Worm (Caenorhabditis elegans) whole organism, midembryonic: ENCODE data around the gene syp-1.
"Not testable (repeated sequence)": the region's sequence is repeated elsewhere in the genome, so short reads cannot be mapped to it uniquely, and the experiment has no call there.

Experiments used
- T22C8.4 ChIP-seq: fragments of 200-800 bp; sonication (Bioruptor generic); IDR thresholded peaks from 2 replicates; pipeline ENCODE4 v1.3.6; 2022; ENCODE audit warnings: missing genetic modification characterization, missing compliant biosample characterization
- cog-1 ChIP-seq: sonication (generic microtip); optimal IDR thresholded peaks from 2 replicates; lab custom pipeline; 2016; ENCODE audit warnings: missing genetic modification characterization, missing compliant biosample characterization
- flt-1 ChIP-seq: fragments of 200-800 bp; sonication (Bioruptor generic); IDR thresholded peaks from 2 replicates; pipeline ENCODE4 v1.3.6; 2022; ENCODE audit warnings: missing genetic modification characterization, missing compliant biosample characterization
- klf-2 ChIP-seq: fragments of 200-800 bp; sonication (Bioruptor generic); conservative IDR thresholded peaks from 2 replicates; pipeline ENCODE4 v1.3.6; 2022; ENCODE audit warnings: missing genetic modification reagents, missing genetic modification characterization, missing compliant biosample characterization
- med-1 ChIP-seq: sonication (generic microtip); optimal IDR thresholded peaks from 2 replicates; lab custom pipeline; 2017; ENCODE audit warnings: missing genetic modification characterization, mild to moderate bottlenecking, missing compliant biosample characterization, antibody characterized with exemption, missing genetic modification reagents; ENCODE audit not compliant: insufficient read depth
- ref-1 ChIP-seq: fragments of 200-800 bp; sonication (Bioruptor generic); conservative IDR thresholded peaks from 2 replicates; pipeline ENCODE4 v1.3.6; 2022; ENCODE audit warnings: missing genetic modification reagents, missing genetic modification characterization, missing compliant biosample characterization
- tab-1 ChIP-seq: fragments of 200-800 bp; sonication (Bioruptor generic); IDR thresholded peaks from 2 replicates; pipeline ENCODE4 v1.3.6; 2022; ENCODE audit warnings: missing genetic modification characterization, missing compliant biosample characterization
- ztf-23 ChIP-seq: fragments of 200-800 bp; sonication (Bioruptor generic); IDR thresholded peaks from 2 replicates; pipeline ENCODE4 v1.3.6; 2022; ENCODE audit warnings: missing genetic modification reagents, missing genetic modification characterization, missing compliant biosample characterization
- ztf-29 ChIP-seq: fragments of 200-800 bp; sonication (Bioruptor generic); IDR thresholded peaks from 2 replicates; pipeline ENCODE4 v1.3.6; 2022; ENCODE audit warnings: missing genetic modification reagents, missing genetic modification characterization, missing compliant biosample characterization

Gene syp-1

ce11 chrV:16376430-16376948, 27.6 kb upstream of the syp-1 start:
- TF ChIP-seq flt-1 (GFP tag; lab: Robert Waterston, UW) (no peak), ztf-23 (GFP tag; lab: Robert Waterston, UW) (no peak), ztf-29 (GFP tag; lab: Robert Waterston, UW) (no peak), klf-2 (GFP tag; lab: Robert Waterston, UW) (no peak), tab-1 (GFP tag; lab: Robert Waterston, UW) (no peak), T22C8.4 (no peak), med-1 (GFP tag; lab: Kevin White, UChicago) (no peak), ref-1 (GFP tag; lab: Robert Waterston, UW) (no peak), cog-1 (no peak)

DNA sequence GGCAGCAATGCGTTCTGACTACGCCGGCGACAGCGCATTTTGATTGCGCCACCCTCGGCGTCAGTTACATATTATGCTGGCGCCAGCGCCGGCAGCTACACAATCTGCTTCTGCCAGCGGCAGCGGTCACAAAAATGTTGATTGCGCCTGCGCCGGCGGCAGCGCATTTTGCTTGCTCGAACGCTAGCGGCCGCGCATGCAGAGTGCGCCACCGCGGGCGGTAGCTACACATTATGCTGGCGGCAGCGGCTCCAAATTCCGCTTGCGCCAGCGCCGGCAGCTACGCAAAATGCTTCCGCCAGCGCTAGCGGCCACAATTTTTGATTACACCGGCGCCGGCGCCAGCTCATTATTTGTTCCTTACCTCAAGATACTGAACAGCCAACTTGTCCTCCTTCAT, 26.9 kb upstream of the syp-1 start:
- TF ChIP-seq ref-1 (GFP tag; lab: Robert Waterston, UW) (no peak), flt-1 (GFP tag; lab: Robert Waterston, UW) (0 out of 2 replicates have a peak, but pooled peaks have one; percentile 28)

DNA sequence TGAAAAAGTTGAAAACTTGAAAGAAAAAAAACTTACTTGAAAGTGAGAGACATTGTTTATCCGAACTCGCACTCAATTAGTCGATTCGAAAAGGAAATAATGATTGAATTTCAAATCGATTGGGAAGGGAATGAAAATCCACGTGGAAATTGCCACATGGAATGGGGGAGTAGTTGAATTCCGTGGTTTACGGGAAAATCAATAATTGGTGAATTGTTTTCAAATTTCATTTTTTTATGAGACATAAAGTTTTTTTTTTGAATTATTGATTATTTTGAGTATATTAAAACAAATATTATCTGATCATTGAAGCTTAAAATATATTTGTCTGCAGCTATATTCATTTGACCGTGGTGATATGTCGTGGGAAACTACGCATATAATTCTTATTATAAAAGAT, 26.2 kb upstream of the syp-1 start, which contains the start of gene F13A7.1:
Gene F13A7.1 (minus strand): TSS at position 101 of the 400 bp plus-strand sequence.
- TF ChIP-seq med-1 (GFP tag; lab: Kevin White, UChicago) (no peak), tab-1 (GFP tag; lab: Robert Waterston, UW) (no peak), ref-1 (GFP tag; lab: Robert Waterston, UW) (no peak), T22C8.4 (no peak), ztf-29 (GFP tag; lab: Robert Waterston, UW) (no peak), ztf-23 (GFP tag; lab: Robert Waterston, UW) (no peak), klf-2 (GFP tag; lab: Robert Waterston, UW) (no peak), flt-1 (GFP tag; lab: Robert Waterston, UW) (no peak), cog-1 (no peak)

DNA sequence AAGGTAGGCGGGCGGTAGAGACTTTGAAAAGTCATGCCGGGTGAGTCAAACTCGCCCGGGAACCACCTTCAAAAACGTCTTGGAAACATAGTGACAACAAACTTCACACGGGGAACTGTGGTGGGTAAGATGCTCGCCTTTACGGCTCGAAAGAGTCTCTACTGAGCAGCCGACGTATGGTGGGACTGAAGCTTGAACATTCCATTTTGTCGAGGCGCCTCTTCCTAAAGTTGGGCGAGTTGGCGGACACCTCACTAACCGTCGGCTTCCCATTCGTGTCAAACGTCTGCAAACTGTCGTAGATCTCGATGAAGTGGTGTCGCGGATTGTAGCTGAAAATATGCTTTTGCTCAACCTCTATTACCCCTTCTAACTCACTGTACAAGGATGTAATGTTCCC, 21.1 kb upstream of the syp-1 start:
- TF ChIP-seq ztf-29 (GFP tag; lab: Robert Waterston, UW) (no peak), flt-1 (GFP tag; lab: Robert Waterston, UW) (no peak), ref-1 (GFP tag; lab: Robert Waterston, UW) (no peak), ztf-23 (GFP tag; lab: Robert Waterston, UW) (no peak), T22C8.4 (no peak), klf-2 (GFP tag; lab: Robert Waterston, UW) (no peak), med-1 (GFP tag; lab: Kevin White, UChicago) (no peak)

DNA sequence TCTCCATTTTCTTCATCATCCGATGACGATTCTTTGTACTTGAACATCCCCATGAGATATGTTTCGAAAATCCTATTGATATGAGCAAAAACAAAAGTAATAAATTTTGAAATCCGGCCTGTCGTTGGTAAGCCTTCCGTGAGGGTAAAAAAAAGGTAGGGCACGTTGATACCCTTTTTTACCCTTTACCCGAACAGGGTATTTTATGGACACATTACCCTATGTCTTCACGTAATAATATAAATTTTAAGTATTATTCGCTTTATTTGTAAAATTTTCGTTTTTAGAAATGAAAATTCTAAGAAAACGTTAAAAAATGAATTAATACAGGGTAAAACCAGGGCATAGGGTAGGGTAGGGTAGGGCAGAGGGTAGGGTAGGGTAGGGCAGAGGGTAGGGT, 20.3 kb upstream of the syp-1 start, which contains the start of gene F13A7.7:
Gene F13A7.7 (minus strand): TSS at position 101 of the 400 bp plus-strand sequence.
- not testable (repeated sequence) for TF ChIP-seq cog-1; flt-1 (GFP tag; lab: Robert Waterston, UW); tab-1 (GFP tag; lab: Robert Waterston, UW)

DNA sequence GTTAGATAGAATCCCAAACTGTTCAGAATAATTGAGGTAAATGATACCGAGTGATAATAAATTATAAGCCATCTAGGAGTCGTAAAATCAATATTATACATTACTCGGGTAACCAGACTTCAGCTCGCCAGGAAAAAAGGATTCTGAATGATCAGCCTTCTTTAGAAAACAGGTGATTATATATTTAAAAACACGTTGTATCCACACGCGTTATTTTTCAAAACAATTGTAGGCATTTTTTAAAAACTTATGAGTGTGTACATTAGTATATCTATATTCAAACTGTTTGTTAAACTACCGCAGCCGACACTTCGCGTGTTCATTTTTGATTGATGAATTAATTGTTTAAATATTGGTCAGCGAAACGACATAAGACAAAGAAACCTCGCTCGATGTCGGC, 15.8 kb upstream of the syp-1 start, which contains the start of gene sri-65:
Gene sri-65 (minus strand): TSS at position 101 of the 400 bp plus-strand sequence.
- TF ChIP-seq tab-1 (GFP tag; lab: Robert Waterston, UW) (no peak), med-1 (GFP tag; lab: Kevin White, UChicago) (no peak), ref-1 (GFP tag; lab: Robert Waterston, UW) (no peak), cog-1 (no peak), T22C8.4 (no peak), ztf-23 (GFP tag; lab: Robert Waterston, UW) (no peak), flt-1 (GFP tag; lab: Robert Waterston, UW) (no peak), ztf-29 (GFP tag; lab: Robert Waterston, UW) (no peak), klf-2 (GFP tag; lab: Robert Waterston, UW) (no peak)

DNA sequence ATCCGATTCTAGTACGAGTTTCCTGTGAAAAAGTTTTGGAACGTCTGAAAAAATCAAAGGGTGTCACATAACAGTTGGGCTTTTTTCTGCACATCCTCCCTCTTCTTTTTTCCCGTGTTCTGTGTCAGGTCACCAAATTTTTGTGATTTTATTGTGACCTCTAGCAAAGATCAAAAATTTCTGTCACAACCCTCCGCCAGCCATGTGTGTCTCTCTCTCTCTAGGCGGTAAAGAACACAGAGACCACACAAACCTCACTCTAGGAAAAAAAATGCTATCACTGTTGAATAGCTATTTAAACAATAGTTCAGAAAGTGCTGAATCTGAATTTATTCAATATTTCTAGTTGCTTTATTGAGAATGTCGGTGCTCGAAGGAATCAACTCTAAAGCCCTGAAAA, 13.4 kb upstream of the syp-1 start, which contains the start of gene gst-44:
Gene gst-44 (plus strand): TSS at position 237 of the 400 bp plus-strand sequence.
- TF ChIP-seq flt-1 (GFP tag; lab: Robert Waterston, UW) (no peak), T22C8.4 (no peak), cog-1 (no peak), klf-2 (GFP tag; lab: Robert Waterston, UW) (no peak), tab-1 (GFP tag; lab: Robert Waterston, UW) (no peak), ref-1 (GFP tag; lab: Robert Waterston, UW) (no peak), med-1 (GFP tag; lab: Kevin White, UChicago) (no peak), ztf-23 (GFP tag; lab: Robert Waterston, UW) (no peak), ztf-29 (GFP tag; lab: Robert Waterston, UW) (no peak)

DNA sequence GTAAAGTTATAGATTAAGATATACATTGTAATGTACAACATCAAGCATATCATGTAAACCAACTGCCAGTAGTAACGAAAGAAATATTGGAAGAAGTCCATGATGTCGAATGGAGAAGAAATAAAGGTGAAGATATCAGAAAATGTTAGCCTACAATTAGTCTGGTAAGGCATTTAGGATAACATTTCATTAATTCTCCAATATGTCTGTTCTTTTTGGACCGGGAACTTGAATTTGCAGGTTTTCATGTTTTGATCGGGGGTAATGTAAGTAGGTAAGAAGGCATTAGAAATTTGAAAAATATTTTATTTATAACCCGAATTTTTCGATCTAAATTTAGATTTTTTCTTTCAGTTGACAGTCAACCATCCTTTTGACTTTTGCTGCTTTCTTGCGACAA, 10.3 kb upstream of the syp-1 start, which contains the start of gene srd-63:
Gene srd-63 (minus strand): TSS at position 101 of the 400 bp plus-strand sequence.
- TF ChIP-seq tab-1 (GFP tag; lab: Robert Waterston, UW) = no peak
- no peak for TF ChIP-seq flt-1 (GFP tag; lab: Robert Waterston, UW)

DNA sequence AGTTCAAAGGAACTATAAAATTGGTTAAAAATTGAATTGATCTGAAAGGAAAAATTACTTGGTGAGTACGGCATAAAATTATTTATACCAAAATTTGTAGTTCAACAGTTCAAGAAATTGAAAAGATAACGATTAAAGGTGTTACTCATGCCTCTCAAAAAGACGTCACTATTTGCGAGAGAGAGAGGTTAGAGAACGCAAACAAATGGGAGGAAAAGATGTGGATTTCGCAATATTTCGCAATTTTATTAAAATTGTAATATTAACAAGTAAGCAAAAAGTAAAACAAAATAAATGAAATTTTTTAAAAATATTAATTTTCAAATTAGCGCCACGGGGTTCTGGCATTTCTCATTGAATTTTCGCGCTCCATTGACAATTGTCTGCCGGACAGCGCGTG, 8.9 kb upstream of the syp-1 start, which contains the start of gene F13A7.11:
Gene F13A7.11 (minus strand): TSS at position 174 of the 400 bp plus-strand sequence.
- no peak for TF ChIP-seq tab-1 (GFP tag; lab: Robert Waterston, UW)

DNA sequence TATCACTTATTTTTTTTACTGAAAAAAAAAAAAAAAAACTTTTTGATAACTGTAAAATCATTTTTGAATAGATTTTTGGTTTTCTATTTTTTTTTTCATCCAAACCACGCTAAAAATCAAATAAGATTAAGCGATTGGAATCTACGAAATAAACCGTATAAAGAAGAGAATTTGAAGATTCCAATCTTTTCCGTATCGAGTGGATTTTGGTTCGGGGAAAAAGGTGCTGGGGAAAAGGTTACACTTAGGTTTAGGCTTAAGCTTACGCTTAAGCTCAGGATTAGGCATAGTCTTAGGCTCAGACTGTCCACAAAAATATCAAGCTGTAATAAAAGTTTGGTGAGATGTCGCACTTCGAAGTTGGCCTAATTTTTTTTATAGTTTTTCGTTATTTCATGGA, 8.3 kb upstream of the syp-1 start, which contains the start of gene F13A7.12:
Gene F13A7.12 (plus strand): TSS at position 301 of the 400 bp plus-strand sequence.
- TF ChIP-seq ztf-29 (GFP tag; lab: Robert Waterston, UW) (peak; percentile 30; the same call in 1 of the 2 replicates), klf-2 (GFP tag; lab: Robert Waterston, UW) (no peak), T22C8.4 (no peak), cog-1 (no peak), ztf-23 (GFP tag; lab: Robert Waterston, UW) (no peak), med-1 (GFP tag; lab: Kevin White, UChicago) (no peak), ref-1 (GFP tag; lab: Robert Waterston, UW) (no peak), flt-1 (GFP tag; lab: Robert Waterston, UW) (no peak), tab-1 (GFP tag; lab: Robert Waterston, UW) (no peak)
